Worm (Caenorhabditis elegans): ENCODE measurements around the gene rict-1.

The rict-1 gene

DNA sequence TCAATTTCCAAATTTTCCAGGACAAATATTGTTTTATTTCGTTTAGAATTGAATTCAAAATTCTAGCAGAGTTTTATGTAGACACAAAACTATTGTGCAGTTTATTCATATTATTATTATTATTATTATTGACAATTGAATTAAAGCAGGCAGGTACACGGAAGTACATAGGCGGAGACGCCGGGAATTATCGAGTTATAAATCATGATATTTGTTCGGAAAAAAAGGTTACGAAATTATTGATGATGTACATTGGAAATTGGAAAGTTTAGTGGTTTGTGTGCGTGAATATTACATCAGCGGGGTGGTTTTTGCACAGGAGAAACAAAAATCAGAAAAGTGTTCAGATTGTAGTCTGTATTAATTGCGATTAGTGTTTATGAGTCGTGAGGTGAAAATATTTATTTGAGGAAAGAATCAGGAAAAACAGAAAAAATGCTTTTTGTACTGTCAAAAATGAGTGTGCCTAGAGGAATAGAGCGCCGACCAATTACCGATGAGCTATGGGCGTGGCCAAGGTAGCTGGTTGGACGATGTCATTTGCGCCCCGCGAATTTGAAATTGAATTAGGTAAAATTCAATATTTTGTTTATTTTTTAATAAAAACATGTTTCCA lies 40.2 kb downstream of the rict-1 start:
- no peak for TF ChIP-seq fkh-10 (GFP tag; optimal IDR thresholded peaks at IDR 0.05)
- peak; percentile 6 for TF ChIP-seq pqm-1 (tag; optimal IDR thresholded peaks at IDR 0.05)
- no peak for TF ChIP-seq ama-1 (optimal IDR thresholded peaks at IDR 0.05)
- TF ChIP-seq fos-1 (tag; optimal IDR thresholded peaks at IDR 0.05) = no peak
- no peak for TF ChIP-seq egl-27 (tag; optimal IDR thresholded peaks at IDR 0.05)
- TF ChIP-seq hmg-11 (tag; optimal IDR thresholded peaks at IDR 0.05) = no peak
- peak; percentile 42 for TF ChIP-seq nfya-1 (tag; optimal IDR thresholded peaks at IDR 0.05; ENCODE audit: insufficient read depth)
- TF ChIP-seq nhr-12 (tag; optimal IDR thresholded peaks at IDR 0.05) = no peak
- TF ChIP-seq lsy-12 (tag; optimal IDR thresholded peaks at IDR 0.05) = no peak
- no peak for TF ChIP-seq sea-2 (GFP tag; optimal IDR thresholded peaks at IDR 0.05)
- no peak for TF ChIP-seq egl-5 (tag; optimal IDR thresholded peaks at IDR 0.05)
- peak; percentile 33 for TF ChIP-seq pha-4 (tag; optimal IDR thresholded peaks at IDR 0.05)
- no peak for TF ChIP-seq aly-2 (tag; optimal IDR thresholded peaks at IDR 0.05)
- TF ChIP-seq unc-62 (GFP tag; optimal IDR thresholded peaks at IDR 0.05) = no peak
- no peak for TF ChIP-seq nhr-25 (tag; optimal IDR thresholded peaks at IDR 0.05)
- no peak for TF ChIP-seq skn-1 (tag; optimal IDR thresholded peaks at IDR 0.05)
- no peak for TF ChIP-seq zag-1 (tag; optimal IDR thresholded peaks at IDR 0.05)
- no peak for TF ChIP-seq nhr-23 (tag; optimal IDR thresholded peaks at IDR 0.05)
- TF ChIP-seq lin-15B (tag; optimal IDR thresholded peaks at IDR 0.05) = no peak
- TF ChIP-seq tbx-2 (tag; optimal IDR thresholded peaks at IDR 0.05) = no peak
- TF ChIP-seq nhr-11 (tag; optimal IDR thresholded peaks at IDR 0.05) = no peak
- TF ChIP-seq lin-39 (tag; optimal IDR thresholded peaks at IDR 0.05) = no peak
- peak; percentile 69 for TF ChIP-seq elt-2 (tag; optimal IDR thresholded peaks at IDR 0.05)

DNA sequence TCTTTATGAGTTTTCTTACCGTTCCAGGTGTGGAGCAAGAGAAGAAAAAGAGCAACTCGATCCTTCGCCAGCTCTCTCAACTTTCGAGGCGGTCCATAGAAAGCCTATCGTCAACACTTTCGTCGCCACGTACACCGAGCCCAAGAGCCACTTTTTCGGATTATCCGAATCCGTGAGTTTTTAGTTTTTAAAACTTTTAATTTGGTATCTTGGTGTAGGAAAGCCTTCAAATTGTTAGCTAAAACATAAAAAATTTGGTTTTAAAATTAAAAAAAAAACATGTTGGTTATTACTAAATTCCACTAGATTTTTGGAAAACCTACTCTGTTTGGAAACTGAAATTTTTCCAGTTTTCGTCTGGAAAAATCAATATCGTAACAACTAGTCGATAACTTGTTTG lies 42.9 kb downstream of the rict-1 start:
- TF ChIP-seq ceh-16 (tag; optimal IDR thresholded peaks at IDR 0.05) (no peak), nhr-76 (tag; optimal IDR thresholded peaks at IDR 0.05) (no peak), nhr-43 (tag; optimal IDR thresholded peaks at IDR 0.05; ENCODE audit: poor library complexity, severe bottlenecking) (no peak)

DNA sequence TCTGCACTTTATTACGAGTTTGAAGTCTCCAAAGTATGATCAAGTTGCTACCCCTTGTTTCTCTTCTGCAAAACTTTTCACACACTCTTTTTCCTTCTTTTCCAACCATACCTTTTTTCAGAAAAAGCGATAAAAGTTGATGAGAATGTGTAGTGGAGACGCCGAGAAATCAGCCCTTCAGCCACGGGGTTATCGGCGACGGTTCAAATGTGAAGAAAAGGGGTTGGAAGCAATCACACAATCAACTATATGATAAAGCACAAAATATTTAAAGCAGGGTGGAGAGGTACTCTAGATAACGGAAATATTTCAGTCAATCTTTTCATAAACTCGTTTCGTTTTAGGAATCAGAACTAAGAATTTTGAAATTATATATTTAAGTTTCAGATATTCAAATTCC lies 43.5 kb downstream of the rict-1 start, which contains the start of gene F42G4.5:
Gene F42G4.5, plus strand, starts transcription at position 379 of the 400 bp plus-strand sequence.
- TF ChIP-seq pqm-1 (tag; optimal IDR thresholded peaks at IDR 0.05) = peak; percentile 81
- peak; percentile 93 for TF ChIP-seq elt-2 (tag; optimal IDR thresholded peaks at IDR 0.05)
- TF ChIP-seq fkh-2 (tag; optimal IDR thresholded peaks at IDR 0.05) = no peak

DNA sequence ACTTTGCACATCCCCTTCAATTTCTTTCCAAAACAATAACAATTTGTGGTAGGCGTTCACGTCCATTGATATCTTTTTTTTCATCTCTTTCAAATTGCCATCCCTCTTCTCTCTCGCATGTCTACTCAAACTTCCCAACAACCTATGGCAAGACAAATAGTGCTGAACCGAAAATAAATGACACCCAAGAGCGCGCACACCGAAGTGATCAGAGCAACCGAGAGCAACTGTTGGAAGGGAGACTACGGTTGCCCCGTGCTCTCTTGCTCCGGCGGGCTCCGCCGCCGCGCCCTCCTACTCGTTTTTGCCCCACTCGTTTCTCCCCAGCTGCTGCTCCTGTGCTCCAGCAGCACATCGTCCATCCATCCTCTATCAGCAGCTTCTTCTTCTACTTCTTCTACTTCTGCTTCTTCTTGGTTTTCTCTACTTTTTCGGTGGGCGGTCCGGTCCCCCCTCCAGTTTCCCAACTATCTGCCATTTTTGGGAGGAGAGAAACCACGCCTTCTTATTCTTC lies 49.8 kb downstream of the rict-1 start:
- TF ChIP-seq elt-1 (tag; optimal IDR thresholded peaks at IDR 0.05) (peak; percentile 47), lin-39 (tag; optimal IDR thresholded peaks at IDR 0.05) (peak; percentile 84), egl-5 (tag; optimal IDR thresholded peaks at IDR 0.05) (peak; percentile 6), nhr-237 (tag; optimal IDR thresholded peaks at IDR 0.05) (no peak)

DNA sequence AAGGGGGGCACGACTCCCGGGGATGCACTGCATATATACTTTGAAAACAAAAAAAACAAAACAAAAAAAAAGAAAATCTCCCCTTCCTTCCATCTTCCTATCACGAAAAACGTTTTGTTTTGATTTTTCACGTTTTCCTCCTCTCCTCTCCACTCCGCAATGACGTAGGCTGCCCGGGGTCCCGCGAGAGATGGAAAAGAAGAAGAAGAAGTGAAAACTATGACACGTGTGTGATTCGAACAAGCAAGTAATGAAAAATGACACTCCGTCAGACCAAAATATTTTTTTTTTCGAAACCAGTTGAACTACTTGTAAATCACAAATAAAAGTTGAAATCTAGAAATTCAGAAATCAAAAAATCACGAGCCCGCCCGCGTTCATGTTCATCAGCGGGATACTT lies 51.4 kb downstream of the rict-1 start:
- TF ChIP-seq nfya-1 (tag; optimal IDR thresholded peaks at IDR 0.05; ENCODE audit: insufficient read depth) (peak; percentile 39), mdl-1 (tag; optimal IDR thresholded peaks at IDR 0.05) (peak; percentile 32), nhr-76 (tag; optimal IDR thresholded peaks at IDR 0.05) (no peak), ceh-9 (tag; optimal IDR thresholded peaks at IDR 0.05) (no peak)

DNA sequence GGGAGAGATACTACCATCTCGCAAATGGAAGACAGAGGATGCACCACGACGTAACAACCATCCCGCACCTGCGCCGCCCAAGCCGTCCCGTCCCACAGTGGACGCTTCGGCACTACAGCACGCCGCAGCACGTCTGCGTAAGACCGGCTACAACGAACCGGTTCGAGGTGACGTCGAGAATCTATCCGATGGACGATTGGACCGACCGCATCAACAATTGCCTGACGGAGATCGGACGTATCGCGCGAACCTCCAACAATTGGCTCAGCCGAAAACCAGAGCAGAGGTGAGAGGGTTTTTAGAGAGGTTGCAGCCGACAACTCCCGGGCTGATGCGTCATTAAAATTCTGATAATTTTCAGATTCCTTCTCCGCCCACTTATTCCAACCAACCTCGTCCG lies 57.4 kb downstream of the rict-1 start:
- TF ChIP-seq elt-2 (tag; optimal IDR thresholded peaks at IDR 0.05) (no peak), daf-12 (tag; optimal IDR thresholded peaks at IDR 0.05) (no peak), nhr-23 (tag; optimal IDR thresholded peaks at IDR 0.05) (no peak), nhr-237 (tag; optimal IDR thresholded peaks at IDR 0.05) (no peak), hmg-11 (tag; optimal IDR thresholded peaks at IDR 0.05) (no peak), unc-62 (GFP tag; optimal IDR thresholded peaks at IDR 0.05) (no peak), ztf-4 (tag; optimal IDR thresholded peaks at IDR 0.05) (no peak), eor-1 (tag; optimal IDR thresholded peaks at IDR 0.05) (no peak), fkh-2 (tag; optimal IDR thresholded peaks at IDR 0.05) (no peak), egl-27 (tag; optimal IDR thresholded peaks at IDR 0.05) (no peak), nhr-76 (tag; optimal IDR thresholded peaks at IDR 0.05) (no peak), mml-1 (tag; optimal IDR thresholded peaks at IDR 0.05) (no peak), sea-2 (GFP tag; optimal IDR thresholded peaks at IDR 0.05) (no peak), tbx-2 (tag; optimal IDR thresholded peaks at IDR 0.05) (no peak), fos-1 (tag; optimal IDR thresholded peaks at IDR 0.05) (no peak)
